Fruit fly (Drosophila melanogaster): ENCODE measurements around the gene dmrt11E.

The dmrt11E gene

DNA sequence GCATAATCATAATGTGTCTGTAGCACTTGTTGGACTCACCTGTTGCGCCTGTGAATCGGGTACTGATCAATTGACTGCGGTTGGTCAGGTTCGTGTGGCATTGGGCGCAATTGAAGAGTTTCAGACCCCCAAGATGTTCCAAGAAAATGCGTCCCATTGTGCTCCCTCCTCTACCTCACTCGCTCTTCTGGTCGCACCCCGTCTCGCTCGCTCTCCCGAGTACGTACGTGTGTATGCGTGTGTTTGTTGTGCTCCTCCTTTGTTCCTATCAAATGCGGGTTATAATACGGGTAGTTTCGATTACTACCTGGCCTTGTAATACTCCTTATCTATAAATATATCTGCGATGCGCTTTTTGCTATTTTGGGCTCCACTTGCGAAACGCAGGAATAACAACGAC lies 18.8 kb downstream of the dmrt11E start:
- TF ChIP-seq noc (tag; optimal IDR thresholded peaks at IDR 0.05): no peak

- peak; percentile 81 for TF ChIP-seq noc (tag; optimal IDR thresholded peaks at IDR 0.05)
Observed at dm6 chrX:13387373-13387850, 19.4 kb downstream of the dmrt11E start, which contains the start of the genes Ype and CG1662. TSS of gene Ype (minus strand) at chrX:13387417. TSS of gene CG1662 (plus strand) at chrX:13387563.

- peak; percentile 97 for TF ChIP-seq noc (tag; optimal IDR thresholded peaks at IDR 0.05)
Observed at dm6 chrX:13390465-13391173, 22.6 kb downstream of the dmrt11E start.

DNA sequence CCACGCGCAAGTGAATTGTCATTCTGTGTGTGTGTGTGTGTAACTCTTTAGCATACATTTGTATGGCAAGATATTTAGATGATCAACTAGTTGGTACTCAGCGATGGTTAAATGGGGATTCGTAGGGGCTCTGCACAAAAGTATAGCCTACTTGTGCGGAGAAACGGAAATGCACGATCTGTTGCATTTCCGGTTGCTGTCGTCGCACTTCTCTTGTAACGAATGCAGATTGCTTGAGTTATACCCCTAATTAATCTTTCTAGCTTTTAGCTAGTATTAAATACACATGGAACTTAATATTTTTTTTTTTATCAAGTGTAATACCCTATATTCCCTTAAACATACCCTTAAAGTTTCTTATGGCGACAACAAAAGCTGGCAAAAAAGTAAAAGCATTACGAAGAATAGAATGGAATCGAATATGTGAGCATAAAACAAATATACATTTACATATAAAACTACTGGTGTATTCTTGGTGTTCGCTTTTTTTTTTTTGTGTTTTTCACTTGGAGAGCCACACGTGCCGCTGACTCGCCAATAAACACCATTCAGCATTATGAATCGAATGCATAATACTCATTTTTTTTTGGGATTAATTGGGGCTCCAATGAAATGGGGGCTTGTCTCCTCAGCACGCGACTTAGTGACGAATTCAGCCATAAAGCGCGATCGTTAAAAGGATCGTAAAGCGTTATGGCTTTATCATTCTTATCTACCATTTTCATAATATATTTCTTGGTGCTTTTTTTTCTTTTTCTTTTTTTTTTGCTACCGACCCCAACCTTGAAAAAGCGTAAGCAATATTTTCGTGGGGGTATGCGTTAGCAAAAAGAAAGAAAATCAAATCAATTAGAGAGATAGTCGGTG lies 23.4 kb downstream of the dmrt11E start:
- TF ChIP-seq noc (tag; optimal IDR thresholded peaks at IDR 0.05): peak; percentile 81

dm6 chrX:13392041-13392353 lies 24.0 kb downstream of the dmrt11E start:
- TF ChIP-seq noc (tag; optimal IDR thresholded peaks at IDR 0.05): no peak

- TF ChIP-seq noc (tag; optimal IDR thresholded peaks at IDR 0.05): peak; percentile 6
Observed at dm6 chrX:13392764-13393163, 24.8 kb downstream of the dmrt11E start.

DNA sequence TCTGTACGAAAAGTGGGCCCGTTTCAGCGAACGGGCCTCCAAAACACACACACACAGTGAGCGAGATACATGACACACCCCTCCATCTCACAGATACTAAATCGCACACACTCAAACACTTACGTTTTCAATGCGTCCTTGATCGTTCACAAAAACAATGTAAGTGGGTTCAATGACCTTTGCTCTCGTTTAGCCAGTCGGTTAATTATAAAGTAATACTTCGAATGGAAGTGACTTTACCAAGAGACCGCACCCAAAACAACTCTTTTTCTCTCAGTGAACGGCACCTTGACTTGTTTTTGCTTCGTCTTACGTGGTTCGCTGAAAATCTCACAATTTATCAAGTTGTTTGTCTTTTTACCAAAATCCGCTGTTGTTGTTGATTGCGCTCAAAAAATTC lies 26.4 kb downstream of the dmrt11E start:
- no peak for TF ChIP-seq noc (tag; optimal IDR thresholded peaks at IDR 0.05)

dm6 chrX:13395020-13395419 lies 27.0 kb downstream of the dmrt11E start:
- no peak for TF ChIP-seq noc (tag; optimal IDR thresholded peaks at IDR 0.05)

dm6 chrX:13395988-13396377 lies 28.0 kb downstream of the dmrt11E start:
- no peak for TF ChIP-seq noc (tag; optimal IDR thresholded peaks at IDR 0.05)

DNA sequence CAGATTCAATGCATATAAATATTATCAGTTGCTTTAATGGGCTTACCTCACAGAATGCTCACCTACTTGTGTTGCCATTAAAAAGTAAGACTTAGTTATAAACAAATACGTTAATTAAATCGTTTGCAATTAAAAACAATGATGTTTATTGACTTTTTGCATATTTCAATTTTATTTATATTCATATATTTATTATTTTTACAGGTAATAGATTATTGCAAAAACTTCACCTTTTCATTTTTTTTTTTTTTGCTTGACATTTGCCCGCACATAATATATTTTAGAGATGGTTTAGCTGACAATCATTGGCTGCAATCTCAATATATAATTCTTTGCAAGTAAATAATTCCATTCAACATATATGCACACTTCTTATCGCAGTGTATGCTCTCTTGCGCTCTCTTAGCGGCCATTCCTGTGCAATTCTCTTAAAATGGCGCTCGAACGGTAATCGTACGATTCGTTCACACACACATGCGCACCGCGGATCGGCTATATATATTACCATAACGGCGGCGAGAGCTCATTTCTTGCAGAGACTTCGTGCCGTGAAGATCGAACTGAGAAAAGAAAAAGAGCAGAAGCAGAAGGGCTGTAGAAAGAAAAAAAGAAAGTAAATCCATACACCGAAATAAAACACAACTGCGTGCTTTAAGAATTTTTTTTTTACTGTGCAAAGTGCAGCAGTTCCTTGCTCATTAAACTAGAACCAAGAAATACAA lies 28.5 kb downstream of the dmrt11E start, which contains the start of gene Bcat:
Gene Bcat, plus strand, starts transcription at position 522 of the 722 bp plus-strand sequence.
- peak; percentile 84 for TF ChIP-seq noc (tag; optimal IDR thresholded peaks at IDR 0.05)

- peak; percentile 62 for TF ChIP-seq noc (tag; optimal IDR thresholded peaks at IDR 0.05)
Observed at dm6 chrX:13397610-13398009, 29.6 kb downstream of the dmrt11E start.

- no peak for TF ChIP-seq noc (tag; optimal IDR thresholded peaks at IDR 0.05)
Observed at dm6 chrX:13401245-13401644, 33.3 kb downstream of the dmrt11E start.

dm6 chrX:13402763-13403162 lies 34.8 kb downstream of the dmrt11E start, which contains the start of gene CG12725:
TSS of gene CG12725 (minus strand) at chrX:13402863.
- TF ChIP-seq noc (tag; optimal IDR thresholded peaks at IDR 0.05): no peak

DNA sequence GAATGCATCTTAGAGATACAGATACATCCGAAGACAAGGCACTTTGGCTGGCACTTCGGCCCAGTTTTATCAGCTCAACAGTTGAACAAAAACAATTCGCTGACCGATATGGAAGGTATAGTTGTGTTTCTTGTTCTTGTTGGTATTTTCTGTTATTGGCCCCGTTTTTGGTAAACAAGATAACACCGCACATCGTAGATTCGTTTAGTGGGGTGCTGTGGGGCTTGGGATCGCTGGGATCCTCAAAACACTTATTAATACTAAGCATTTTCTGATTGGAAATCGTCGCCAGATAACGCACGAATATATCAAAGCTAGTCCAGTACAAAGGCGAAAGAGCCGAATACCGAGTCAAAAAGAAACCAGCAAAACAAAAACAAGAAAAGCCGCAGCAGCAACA lies 35.6 kb downstream of the dmrt11E start:
- TF ChIP-seq noc (tag; optimal IDR thresholded peaks at IDR 0.05): no peak

dm6 chrX:13403962-13404830 lies 36.2 kb downstream of the dmrt11E start, which contains the start of gene GstT4:
TSS of gene GstT4 (plus strand) at chrX:13404749.
- peak; percentile 19 for TF ChIP-seq noc (tag; optimal IDR thresholded peaks at IDR 0.05)

Measured in whole organism, larva.